In the genomic region with DNA sequence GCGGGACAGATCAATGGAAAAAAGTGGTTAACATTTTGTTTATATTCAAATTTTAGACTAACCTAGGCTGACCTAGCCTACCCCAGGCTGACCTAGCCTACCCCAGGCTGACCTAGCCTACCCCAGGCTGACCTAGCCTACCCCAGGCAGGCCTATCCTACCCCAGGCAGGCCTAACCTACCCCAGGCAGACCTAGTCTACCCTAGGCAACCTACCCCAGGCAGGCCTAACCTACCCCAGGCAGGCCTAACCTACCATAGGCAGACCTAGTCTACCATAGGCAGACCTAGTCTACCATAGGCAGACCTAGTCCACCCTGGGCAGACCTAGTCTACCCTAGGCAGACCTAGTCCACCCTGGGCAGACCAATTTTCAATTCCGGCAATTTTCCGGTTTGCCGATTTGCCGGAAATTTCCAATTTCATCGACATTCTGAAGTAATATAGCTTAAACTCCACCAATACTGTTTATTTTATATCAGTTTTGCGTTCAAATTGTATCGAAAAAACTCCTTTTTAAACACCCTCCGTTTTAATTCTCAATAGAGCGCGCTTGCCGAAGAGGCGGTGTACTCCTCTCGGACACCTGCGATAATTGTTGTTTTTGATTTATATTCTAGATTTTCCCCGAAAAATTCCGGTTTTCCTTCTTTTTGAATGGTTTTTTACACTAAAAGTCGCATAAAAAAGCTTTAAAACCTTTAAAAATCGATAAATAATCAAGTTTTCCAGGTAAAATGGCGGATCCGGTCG, we compare ENCODE assay signal across 1 worm cellular context.
TF ChIP-seq lines count a peak whose summit lies in the region.

Gene trm-2A, plus strand, starts transcription at position 732 of the 752 bp plus-strand sequence.

TF ChIP-seq in whole organism, L1 larva, 84 proteins besides CTCF, POLR2A, EP300 and RAD21 (continued from another document):
- peak; percentile 89 to 98 (median 98) for TF ChIP-seq dpl-1 (GFP tag; optimal IDR thresholded peaks at IDR 0.05; lab: Kevin White, UChicago)
- peak in 1 of 2 experiments; percentile 63 for TF ChIP-seq mdl-1 (tag; optimal IDR thresholded peaks at IDR 0.05; lab: Kevin White, UChicago)
- TF ChIP-seq skn-1 (tag; optimal IDR thresholded peaks at IDR 0.05; lab: Kevin White, UChicago), result peak; percentile 86
- TF ChIP-seq nhr-77 (tag; optimal IDR thresholded peaks at IDR 0.05; lab: Kevin White, UChicago), result peak; percentile 68
- TF ChIP-seq ama-1 (optimal IDR thresholded peaks at IDR 0.05; lab: Kevin White, UChicago), result peak; percentile 14
- peak; percentile 56 for TF ChIP-seq pax-3 (tag; optimal IDR thresholded peaks at IDR 0.05; lab: Kevin White, UChicago)
- no peak for TF ChIP-seq unc-98 (GFP tag; IDR thresholded peaks at IDR 0.05; lab: Robert Waterston, UW)
- TF ChIP-seq snu-23 (GFP tag; optimal IDR thresholded peaks at IDR 0.05; lab: Kevin White, UChicago), result peak; percentile 92
- TF ChIP-seq hlh-4 (tag; optimal IDR thresholded peaks at IDR 0.05; lab: Kevin White, UChicago), result no peak
- TF ChIP-seq nhr-71 (tag; optimal IDR thresholded peaks at IDR 0.05; lab: Kevin White, UChicago), result peak; percentile 89
- TF ChIP-seq efl-3 (GFP tag; optimal IDR thresholded peaks at IDR 0.05; lab: Kevin White, UChicago), result no peak
- TF ChIP-seq efl-1 (optimal IDR thresholded peaks at IDR 0.05; lab: Kevin White, UChicago), result peak; percentile 89 to 98
- TF ChIP-seq efl-1 (GFP tag; optimal IDR thresholded peaks at IDR 0.05 in 1 of 2; lab: Kevin White, UChicago), result peak; percentile 98 to 100
- peak; percentile 53 for TF ChIP-seq sox-4 (tag; optimal IDR thresholded peaks at IDR 0.05; lab: Kevin White, UChicago)
- peak; percentile 91 for TF ChIP-seq nhr-20 (tag; optimal IDR thresholded peaks at IDR 0.05; lab: Kevin White, UChicago)
- peak; percentile 75 for TF ChIP-seq lin-15B (tag; optimal IDR thresholded peaks at IDR 0.05; lab: Kevin White, UChicago)
